Worm (Caenorhabditis elegans) whole organism, early embryonic: ENCODE results near the gene srd-31.

Experiments used
- B0310.2 ChIP-seq: sonication (generic microtip); optimal IDR thresholded peaks from 2 replicates; lab custom pipeline; 2016; ENCODE audit warnings: mild to moderate bottlenecking, missing genetic modification characterization, missing compliant biosample characterization
- F13C5.2 ChIP-seq: sonication (generic microtip); optimal IDR thresholded peaks from 2 replicates; lab custom pipeline; 2017; ENCODE audit warnings: mild to moderate bottlenecking, missing genetic modification characterization, inconsistent platforms, missing compliant biosample characterization
- aly-1 ChIP-seq: sonication (generic microtip); optimal IDR thresholded peaks from 2 replicates; lab custom pipeline; 2016; ENCODE audit warnings: missing genetic modification characterization, missing compliant biosample characterization
- ama-1 ChIP-seq: fragments of 150-350 bp; optimal IDR thresholded peaks from 2 replicates; lab custom pipeline; 2014
- ceh-13 ChIP-seq: fragments of 200-800 bp; sonication (Bioruptor generic); optimal IDR thresholded peaks from 2 replicates; lab custom pipeline; 2018; ENCODE audit warnings: mild to moderate bottlenecking, missing genetic modification characterization, missing compliant biosample characterization
- ceh-36 ChIP-seq: sonication (generic microtip); optimal IDR thresholded peaks from 2 replicates; lab custom pipeline; 2016; ENCODE audit warnings: missing genetic modification characterization, inconsistent platforms, missing compliant biosample characterization
- ets-7 ChIP-seq: sonication (generic microtip); optimal IDR thresholded peaks from 2 replicates; lab custom pipeline; 2016; ENCODE audit warnings: missing genotype, missing genetic modification characterization, missing compliant biosample characterization
- flt-1 ChIP-seq: fragments of 200-800 bp; sonication (Bioruptor generic); IDR thresholded peaks from 2 replicates; pipeline ENCODE4 v1.3.6; 2022; ENCODE audit warnings: missing genetic modification characterization, missing compliant biosample characterization
- hmbx-1 ChIP-seq: sonication (generic microtip); optimal IDR thresholded peaks from 2 replicates; lab custom pipeline; 2016; ENCODE audit warnings: mild to moderate bottlenecking, missing genetic modification characterization, missing compliant biosample characterization
- hmg-4 ChIP-seq: fragments of 200-800 bp; sonication (Bioruptor generic); optimal IDR thresholded peaks from 2 replicates; lab custom pipeline; 2018; ENCODE audit warnings: mild to moderate bottlenecking, missing genetic modification characterization, missing compliant biosample characterization
- hnd-1 ChIP-seq: sonication (generic microtip); optimal IDR thresholded peaks from 2 replicates; lab custom pipeline; 2016; ENCODE audit warnings: missing genetic modification characterization, missing compliant biosample characterization
- pes-1 ChIP-seq: fragments of 200-800 bp; sonication (Bioruptor generic); IDR thresholded peaks from 2 replicates; pipeline ENCODE4 v1.3.6; 2022; ENCODE audit warnings: missing genetic modification reagents, missing genetic modification characterization, missing compliant biosample characterization
- scrt-1 ChIP-seq: fragments of 200-800 bp; sonication (Bioruptor generic); IDR thresholded peaks from 2 replicates; pipeline ENCODE4 v1.3.6; 2022; ENCODE audit warnings: missing genetic modification characterization, missing compliant biosample characterization
- sea-1 ChIP-seq: fragments of 200-800 bp; sonication (Bioruptor generic); conservative IDR thresholded peaks from 2 replicates; pipeline ENCODE4 v1.3.6; 2022; ENCODE audit warnings: missing genetic modification characterization, missing compliant biosample characterization
- tbx-11 ChIP-seq: fragments of 200-800 bp; sonication (Bioruptor generic); IDR thresholded peaks from 2 replicates; pipeline ENCODE4 v1.3.6; 2022; ENCODE audit warnings: missing genetic modification characterization, missing compliant biosample characterization
- tbx-37 ChIP-seq: fragments of 200-800 bp; sonication (Bioruptor generic); conservative IDR thresholded peaks from 2 replicates; pipeline ENCODE4 v1.3.6; 2022; ENCODE audit warnings: missing genetic modification reagents, missing genetic modification characterization, missing compliant biosample characterization
- tra-4 ChIP-seq: sonication (generic microtip); optimal IDR thresholded peaks from 2 replicates; lab custom pipeline; 2017; ENCODE audit warnings: missing genetic modification characterization, missing compliant biosample characterization

srd-31 gene

DNA sequence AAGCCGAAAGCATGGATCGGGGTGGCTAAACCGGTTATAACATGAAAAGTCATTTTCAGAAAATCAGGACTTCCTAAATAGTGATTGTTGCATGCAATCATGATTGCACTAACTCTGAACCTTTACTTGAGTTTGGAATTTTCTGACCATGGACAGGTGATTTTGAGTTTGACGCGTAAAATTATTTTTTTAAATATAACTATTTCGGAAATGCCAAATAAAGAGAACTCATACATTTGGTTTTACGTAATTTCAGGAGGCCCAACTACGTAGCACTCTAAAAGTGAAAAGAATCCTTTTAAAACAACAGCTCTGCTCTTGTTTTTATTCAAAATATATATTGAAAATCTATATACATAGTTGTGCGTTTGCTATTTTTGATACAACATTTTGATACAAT, 17.2 kb upstream of the srd-31 start, which contains the start of gene srh-234:
Gene srh-234, minus strand, starts transcription at position 101 of the 400 bp plus-strand sequence.
- TF ChIP-seq ceh-36 (tag; lab: Kevin White, UChicago) (no peak), aly-1 (tag; lab: Kevin White, UChicago) (no peak), tra-4 (tag; lab: Kevin White, UChicago) (no peak), hnd-1 (tag; lab: Kevin White, UChicago) (no peak), scrt-1 (GFP tag; lab: Robert Waterston, UW) (no peak), B0310.2 (tag; lab: Kevin White, UChicago) (no peak), pes-1 (GFP tag; lab: Robert Waterston, UW) (no peak), tbx-37 (no peak), flt-1 (no peak), ets-7 (tag; lab: Kevin White, UChicago) (no peak), ceh-13 (GFP tag; lab: Kevin White, UChicago) (no peak)

DNA sequence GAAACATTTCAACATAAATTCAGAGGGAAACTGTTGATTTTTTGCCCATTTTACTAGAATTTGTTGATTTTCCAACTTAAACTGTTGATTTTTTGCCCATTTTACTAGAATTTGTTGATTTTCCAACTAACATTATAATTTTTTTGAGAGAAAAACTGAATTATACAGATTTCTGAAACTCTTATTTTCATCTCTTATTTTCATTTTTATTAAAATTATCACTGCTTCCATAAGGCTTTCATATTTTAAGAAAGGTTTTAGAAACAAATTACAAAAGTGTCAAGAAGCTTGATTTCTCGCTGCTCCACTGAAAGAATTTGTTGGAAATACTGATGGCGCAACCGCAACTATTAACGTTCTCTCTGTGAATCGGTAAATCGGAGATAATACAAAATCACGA, 15.4 kb upstream of the srd-31 start:
- no peak for TF ChIP-seq F13C5.2 (tag; lab: Kevin White, UChicago)
- TF ChIP-seq hnd-1 (tag; lab: Kevin White, UChicago) = no peak
- TF ChIP-seq aly-1 (tag; lab: Kevin White, UChicago) = no peak
- TF ChIP-seq hmbx-1 (tag; lab: Kevin White, UChicago) = no peak
- no peak for TF ChIP-seq B0310.2 (tag; lab: Kevin White, UChicago)
- no peak for TF ChIP-seq scrt-1 (GFP tag; lab: Robert Waterston, UW)
- TF ChIP-seq tbx-37 = no peak
- no peak for TF ChIP-seq tbx-11 (GFP tag; lab: Robert Waterston, UW)
- no peak for TF ChIP-seq flt-1
- TF ChIP-seq tra-4 (tag; lab: Kevin White, UChicago) = no peak
- no peak for TF ChIP-seq pes-1 (GFP tag; lab: Robert Waterston, UW)
- no peak for TF ChIP-seq sea-1
- no peak for TF ChIP-seq ama-1 (lab: Kevin White, UChicago)
- TF ChIP-seq hmg-4 (GFP tag; lab: Kevin White, UChicago) = no peak
- TF ChIP-seq ceh-13 (GFP tag; lab: Kevin White, UChicago) = no peak
- TF ChIP-seq ets-7 (tag; lab: Kevin White, UChicago) = no peak
- no peak for TF ChIP-seq ceh-36 (tag; lab: Kevin White, UChicago)

ce11 chrV:7647147-7647546, 12.6 kb upstream of the srd-31 start:
- TF ChIP-seq F13C5.2 (tag; lab: Kevin White, UChicago) (no peak), ets-7 (tag; lab: Kevin White, UChicago) (no peak), scrt-1 (GFP tag; lab: Robert Waterston, UW) (no peak), sea-1 (no peak), ceh-36 (tag; lab: Kevin White, UChicago) (no peak), pes-1 (GFP tag; lab: Robert Waterston, UW) (no peak), flt-1 (no peak), aly-1 (tag; lab: Kevin White, UChicago) (no peak), hmg-4 (GFP tag; lab: Kevin White, UChicago) (no peak), B0310.2 (tag; lab: Kevin White, UChicago) (no peak), ama-1 (lab: Kevin White, UChicago) (no peak)

DNA sequence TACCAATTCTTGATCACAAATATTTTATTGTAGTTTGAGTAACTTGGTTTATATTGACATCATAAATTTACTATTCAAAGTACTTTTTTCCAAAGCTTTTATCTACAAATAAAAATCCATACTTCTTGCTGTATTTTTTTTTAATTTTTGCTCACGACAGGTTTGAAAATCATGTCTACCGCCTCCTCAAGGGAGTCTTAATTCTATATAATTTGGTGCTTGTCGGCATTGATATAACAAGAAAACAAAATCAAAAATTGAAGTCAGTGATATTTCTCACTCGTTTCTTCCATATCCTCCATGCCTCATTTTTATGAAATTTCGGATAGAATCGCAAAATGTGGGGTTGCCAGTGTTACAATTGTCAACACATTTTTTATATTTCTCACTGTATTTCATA, 10.9 kb upstream of the srd-31 start, which contains the start of gene str-47:
Gene str-47, plus strand, starts transcription at position 301 of the 400 bp plus-strand sequence.
- TF ChIP-seq pes-1 (GFP tag; lab: Robert Waterston, UW) (no peak), scrt-1 (GFP tag; lab: Robert Waterston, UW) (no peak), hmg-4 (GFP tag; lab: Kevin White, UChicago) (no peak), tbx-11 (GFP tag; lab: Robert Waterston, UW) (no peak), flt-1 (no peak), sea-1 (no peak), tra-4 (tag; lab: Kevin White, UChicago) (no peak), ceh-36 (tag; lab: Kevin White, UChicago) (no peak), hnd-1 (tag; lab: Kevin White, UChicago) (no peak), ets-7 (tag; lab: Kevin White, UChicago) (no peak), aly-1 (tag; lab: Kevin White, UChicago) (no peak), F13C5.2 (tag; lab: Kevin White, UChicago) (no peak), ceh-13 (GFP tag; lab: Kevin White, UChicago) (no peak), B0310.2 (tag; lab: Kevin White, UChicago) (no peak), hmbx-1 (tag; lab: Kevin White, UChicago) (no peak), ama-1 (lab: Kevin White, UChicago) (no peak), tbx-37 (no peak)

ce11 chrV:7643416-7643815, 8.9 kb upstream of the srd-31 start, which contains the start of gene F07C4.11:
TSS of gene F07C4.11 (minus strand) at chrV:7643516.
- TF ChIP-seq ets-7 (tag; lab: Kevin White, UChicago) = no peak
- TF ChIP-seq aly-1 (tag; lab: Kevin White, UChicago) = no peak
- no peak for TF ChIP-seq flt-1
- TF ChIP-seq hmbx-1 (tag; lab: Kevin White, UChicago) = no peak
- TF ChIP-seq tra-4 (tag; lab: Kevin White, UChicago) = no peak
- no peak for TF ChIP-seq hmg-4 (GFP tag; lab: Kevin White, UChicago)
- no peak for TF ChIP-seq sea-1
- TF ChIP-seq tbx-11 (GFP tag; lab: Robert Waterston, UW) = no peak
- TF ChIP-seq B0310.2 (tag; lab: Kevin White, UChicago) = no peak
- TF ChIP-seq tbx-37 = no peak
- no peak for TF ChIP-seq pes-1 (GFP tag; lab: Robert Waterston, UW)
- no peak for TF ChIP-seq ama-1 (lab: Kevin White, UChicago)
- TF ChIP-seq ceh-36 (tag; lab: Kevin White, UChicago) = no peak
- TF ChIP-seq hnd-1 (tag; lab: Kevin White, UChicago) = no peak

- TF ChIP-seq hmg-4 (GFP tag; lab: Kevin White, UChicago) (no peak), ama-1 (lab: Kevin White, UChicago) (no peak), tbx-37 (no peak), hnd-1 (tag; lab: Kevin White, UChicago) (no peak), ceh-13 (GFP tag; lab: Kevin White, UChicago) (no peak), scrt-1 (GFP tag; lab: Robert Waterston, UW) (no peak), tra-4 (tag; lab: Kevin White, UChicago) (no peak), pes-1 (GFP tag; lab: Robert Waterston, UW) (no peak), sea-1 (no peak), aly-1 (tag; lab: Kevin White, UChicago) (no peak), ceh-36 (tag; lab: Kevin White, UChicago) (no peak), B0310.2 (tag; lab: Kevin White, UChicago) (no peak)
Measured at ce11 chrV:7641718-7642117, 7.2 kb upstream of the srd-31 start.
